Worm (Caenorhabditis elegans) whole organism, young adult: ENCODE data around the gene F47B7.5.

Experiments
- B0261.1 ChIP-seq: sonication (generic microtip); optimal IDR thresholded peaks from 2 replicates; lab custom pipeline; 2016; ENCODE audit warnings: mild to moderate bottlenecking, missing genetic modification characterization, moderate library complexity, missing compliant biosample characterization
- C17E4.6 ChIP-seq: fragments of 200-800 bp; sonication (Bioruptor generic); IDR thresholded peaks from 2 replicates; pipeline ENCODE4 v1.3.6; 2022; ENCODE audit warnings: missing genetic modification reagents, missing genetic modification characterization, missing compliant biosample characterization
- F49E8.2 ChIP-seq: sonication (generic microtip); optimal IDR thresholded peaks from 3 replicates; lab custom pipeline; 2017; ENCODE audit warnings: missing genetic modification characterization, mild to moderate bottlenecking, missing compliant biosample characterization, antibody characterized with exemption, moderate library complexity; ENCODE audit not compliant: insufficient read depth
- ama-1 ChIP-seq, 3 experiments: fragments of 150-350 bp in 1 of 3; sonication (generic microtip) in 2 of 3; optimal IDR thresholded peaks; 2 replicates each; lab custom pipeline; 2014 to 2018; ENCODE audit warnings: missing biosample characterization in 2 of 3, missing genetic modification characterization in 2 of 3, missing genetic modification reagents in 2 of 3
- attf-6 ChIP-seq: fragments of 200-800 bp; sonication (Bioruptor generic); IDR thresholded peaks from 2 replicates; pipeline ENCODE4 v1.3.6; 2022; ENCODE audit warnings: missing genetic modification reagents, missing genetic modification characterization, missing compliant biosample characterization
- bed-2 ChIP-seq: fragments of 200-800 bp; sonication (Bioruptor generic); IDR thresholded peaks from 2 replicates; pipeline ENCODE4 v1.3.6; 2022; ENCODE audit warnings: missing genetic modification reagents, missing genetic modification characterization, missing compliant biosample characterization
- ets-4 ChIP-seq: fragments of 200-800 bp; sonication (Bioruptor generic); optimal IDR thresholded peaks from 2 replicates; lab custom pipeline; 2018; ENCODE audit warnings: mild to moderate bottlenecking, missing genetic modification characterization, missing compliant biosample characterization
- hlh-26 ChIP-seq: fragments of 200-800 bp; sonication (Bioruptor generic); conservative IDR thresholded peaks from 2 replicates; pipeline ENCODE4 v1.3.6; 2022; ENCODE audit warnings: missing genetic modification reagents, missing genetic modification characterization, missing compliant biosample characterization
- lin-26 ChIP-seq: fragments of 200-800 bp; sonication (Bioruptor generic); IDR thresholded peaks from 2 replicates; pipeline ENCODE4 v1.3.6; 2022; ENCODE audit warnings: missing genetic modification reagents, missing genetic modification characterization, missing compliant biosample characterization
- lsl-1 ChIP-seq: fragments of 200-800 bp; sonication (Bioruptor generic); optimal IDR thresholded peaks from 2 replicates; lab custom pipeline; 2018; ENCODE audit warnings: mild to moderate bottlenecking, missing genetic modification characterization, moderate library complexity, missing compliant biosample characterization
- mel-28 ChIP-seq: sonication (generic microtip); optimal IDR thresholded peaks from 2 replicates; lab custom pipeline; 2016; ENCODE audit warnings: borderline replicate concordance, mild to moderate bottlenecking, missing genetic modification characterization, missing compliant biosample characterization
- nfya-1 ChIP-seq: sonication (generic microtip); optimal IDR thresholded peaks from 2 replicates; lab custom pipeline; 2017; ENCODE audit warnings: antibody characterized with exemption, missing compliant biosample characterization, missing genetic modification characterization, borderline replicate concordance; ENCODE audit not compliant: insufficient read depth
- rpc-1 ChIP-seq, 2 experiments: fragments of 150-350 bp in 1 of 2; sonication (generic microtip) in 1 of 2; optimal IDR thresholded peaks; 2 replicates each; lab custom pipeline; 2014 to 2018; ENCODE audit warnings: missing biosample characterization in 1 of 2, missing genetic modification characterization in 1 of 2, missing genetic modification reagents in 1 of 2, missing genotype in 1 of 2
- ztf-26 ChIP-seq: sonication (generic microtip); optimal IDR thresholded peaks from 2 replicates; lab custom pipeline; 2017; ENCODE audit warnings: missing genetic modification characterization, missing compliant biosample characterization

- TF ChIP-seq C17E4.6 (no peak), F49E8.2 (no peak), lin-26 (GFP tag; lab: Robert Waterston, UW) (no peak), nfya-1 (tag; lab: Kevin White, UChicago) (no peak), ets-4 (GFP tag; lab: Kevin White, UChicago) (no peak), ztf-26 (tag; lab: Kevin White, UChicago) (no peak), ama-1 (optimal IDR thresholded peaks at IDR 0.05; lab: Kevin White, UChicago) (no peak), ama-1 (GFP tag; optimal IDR thresholded peaks at IDR 0.05; lab: Kevin White, UChicago) (no peak), hlh-26 (no peak), lsl-1 (GFP tag; lab: Kevin White, UChicago) (no peak), mel-28 (no peak), rpc-1 (optimal IDR thresholded peaks at IDR 0.05; lab: Kevin White, UChicago) (no peak), rpc-1 (tag; optimal IDR thresholded peaks at IDR 0.05; lab: Kevin White, UChicago) (no peak), B0261.1 (tag; lab: Kevin White, UChicago) (no peak), bed-2 (GFP tag; lab: Robert Waterston, UW) (no peak), attf-6 (GFP tag; lab: Robert Waterston, UW) (no peak)
These were observed 8.8 kb downstream of the F47B7.5 start for ce11 chrX:3759820-3760219.
